Fruit fly (Drosophila melanogaster): ENCODE data around the gene aln.

DNA sequence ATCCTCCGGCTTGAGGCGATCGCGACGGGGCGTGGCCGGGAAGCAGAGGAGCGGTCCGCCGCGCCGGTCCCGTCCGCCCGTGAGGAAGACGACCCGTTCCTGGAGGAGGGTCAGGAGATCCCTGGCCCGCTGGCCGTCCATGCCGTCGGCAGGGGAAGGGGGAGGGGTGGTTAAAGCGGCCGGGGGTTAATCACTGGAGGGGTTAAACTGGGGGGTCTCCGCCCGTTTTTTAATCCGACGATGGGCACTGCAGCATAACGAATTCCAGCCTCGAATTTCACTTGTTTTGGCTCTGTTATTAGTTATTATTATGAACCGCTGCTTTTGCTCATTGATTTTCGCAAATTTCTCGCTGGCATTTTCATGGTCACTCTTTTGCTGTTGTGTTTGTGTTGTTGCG is 39.9 kb downstream of the aln start:
- TF ChIP-seq CG17806 (tag; optimal IDR thresholded peaks at IDR 0.05) = no peak
- no peak for TF ChIP-seq Ets98B (GFP tag; IDR thresholded peaks at IDR 0.05)
- no peak for TF ChIP-seq fd96Ca (GFP tag; IDR thresholded peaks at IDR 0.05)

All from whole organism, pupa.